Worm (Caenorhabditis elegans) whole organism, early embryonic: Measurements from ENCODE around the gene C30A5.10.

ENCODE experiments used
- B0310.2 ChIP-seq: sonication (generic microtip); optimal IDR thresholded peaks from 2 replicates; lab custom pipeline; 2016; ENCODE audit warnings: mild to moderate bottlenecking, missing genetic modification characterization, missing compliant biosample characterization
- F13C5.2 ChIP-seq: sonication (generic microtip); optimal IDR thresholded peaks from 2 replicates; lab custom pipeline; 2017; ENCODE audit warnings: mild to moderate bottlenecking, missing genetic modification characterization, inconsistent platforms, missing compliant biosample characterization
- aly-1 ChIP-seq: sonication (generic microtip); optimal IDR thresholded peaks from 2 replicates; lab custom pipeline; 2016; ENCODE audit warnings: missing genetic modification characterization, missing compliant biosample characterization
- ama-1 ChIP-seq: fragments of 150-350 bp; optimal IDR thresholded peaks from 2 replicates; lab custom pipeline; 2014
- ceh-13 ChIP-seq: fragments of 200-800 bp; sonication (Bioruptor generic); optimal IDR thresholded peaks from 2 replicates; lab custom pipeline; 2018; ENCODE audit warnings: mild to moderate bottlenecking, missing genetic modification characterization, missing compliant biosample characterization
- ceh-36 ChIP-seq: sonication (generic microtip); optimal IDR thresholded peaks from 2 replicates; lab custom pipeline; 2016; ENCODE audit warnings: missing genetic modification characterization, inconsistent platforms, missing compliant biosample characterization
- ets-7 ChIP-seq: sonication (generic microtip); optimal IDR thresholded peaks from 2 replicates; lab custom pipeline; 2016; ENCODE audit warnings: missing genotype, missing genetic modification characterization, missing compliant biosample characterization
- flt-1 ChIP-seq: fragments of 200-800 bp; sonication (Bioruptor generic); IDR thresholded peaks from 2 replicates; pipeline ENCODE4 v1.3.6; 2022; ENCODE audit warnings: missing genetic modification characterization, missing compliant biosample characterization
- hmbx-1 ChIP-seq: sonication (generic microtip); optimal IDR thresholded peaks from 2 replicates; lab custom pipeline; 2016; ENCODE audit warnings: mild to moderate bottlenecking, missing genetic modification characterization, missing compliant biosample characterization
- hmg-4 ChIP-seq: fragments of 200-800 bp; sonication (Bioruptor generic); optimal IDR thresholded peaks from 2 replicates; lab custom pipeline; 2018; ENCODE audit warnings: mild to moderate bottlenecking, missing genetic modification characterization, missing compliant biosample characterization
- hnd-1 ChIP-seq: sonication (generic microtip); optimal IDR thresholded peaks from 2 replicates; lab custom pipeline; 2016; ENCODE audit warnings: missing genetic modification characterization, missing compliant biosample characterization
- pes-1 ChIP-seq: fragments of 200-800 bp; sonication (Bioruptor generic); IDR thresholded peaks from 2 replicates; pipeline ENCODE4 v1.3.6; 2022; ENCODE audit warnings: missing genetic modification reagents, missing genetic modification characterization, missing compliant biosample characterization
- scrt-1 ChIP-seq: fragments of 200-800 bp; sonication (Bioruptor generic); IDR thresholded peaks from 2 replicates; pipeline ENCODE4 v1.3.6; 2022; ENCODE audit warnings: missing genetic modification characterization, missing compliant biosample characterization
- sea-1 ChIP-seq: fragments of 200-800 bp; sonication (Bioruptor generic); conservative IDR thresholded peaks from 2 replicates; pipeline ENCODE4 v1.3.6; 2022; ENCODE audit warnings: missing genetic modification characterization, missing compliant biosample characterization
- tbx-11 ChIP-seq: fragments of 200-800 bp; sonication (Bioruptor generic); IDR thresholded peaks from 2 replicates; pipeline ENCODE4 v1.3.6; 2022; ENCODE audit warnings: missing genetic modification characterization, missing compliant biosample characterization
- tbx-37 ChIP-seq: fragments of 200-800 bp; sonication (Bioruptor generic); conservative IDR thresholded peaks from 2 replicates; pipeline ENCODE4 v1.3.6; 2022; ENCODE audit warnings: missing genetic modification reagents, missing genetic modification characterization, missing compliant biosample characterization
- tra-4 ChIP-seq: sonication (generic microtip); optimal IDR thresholded peaks from 2 replicates; lab custom pipeline; 2017; ENCODE audit warnings: missing genetic modification characterization, missing compliant biosample characterization

C30A5.10 gene

ce11 chrIII:8216224-8216623, 6.5 kb upstream of the C30A5.10 start, which contains the start of gene unc-86:
Gene unc-86, minus strand, starts transcription at chrIII:8216336.
- TF ChIP-seq tbx-11 (no peak), tra-4 (tag; lab: Kevin White, UChicago) (no peak), hmbx-1 (tag; lab: Kevin White, UChicago) (no peak), ama-1 (lab: Kevin White, UChicago) (no peak), ceh-13 (GFP tag; lab: Kevin White, UChicago) (no peak), ceh-36 (no peak), sea-1 (GFP tag; lab: Robert Waterston, UW) (no peak), ets-7 (tag; lab: Kevin White, UChicago) (no peak), hnd-1 (tag; lab: Kevin White, UChicago) (no peak), pes-1 (no peak), scrt-1 (no peak), flt-1 (GFP tag; lab: Robert Waterston, UW) (no peak)

DNA sequence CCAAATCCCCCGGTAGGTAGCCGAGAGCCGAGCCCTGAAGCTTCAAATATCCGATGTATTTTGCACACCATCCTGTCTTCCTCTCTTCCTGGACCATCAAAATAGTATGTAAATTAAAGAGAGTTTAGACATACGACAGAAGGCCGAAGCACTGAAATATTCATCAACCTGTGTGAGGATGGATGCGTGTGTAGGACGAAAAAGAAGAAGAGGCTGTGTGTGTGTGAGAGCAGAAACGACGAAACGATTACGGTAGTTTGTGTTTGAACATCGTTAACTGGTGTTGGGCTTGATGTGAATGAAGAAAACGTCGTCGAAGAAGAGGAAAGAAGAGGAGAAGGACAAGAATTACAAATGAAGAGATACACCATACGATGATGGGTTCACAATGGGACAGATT, 1.9 kb upstream of the C30A5.10 start:
- no peak for TF ChIP-seq tbx-37 (GFP tag; lab: Robert Waterston, UW)
- TF ChIP-seq tbx-11 = no peak
- no peak for TF ChIP-seq ceh-13 (GFP tag; lab: Kevin White, UChicago)
- no peak for TF ChIP-seq tra-4 (tag; lab: Kevin White, UChicago)
- TF ChIP-seq B0310.2 (tag; lab: Kevin White, UChicago) = no peak
- no peak for TF ChIP-seq sea-1 (GFP tag; lab: Robert Waterston, UW)

DNA sequence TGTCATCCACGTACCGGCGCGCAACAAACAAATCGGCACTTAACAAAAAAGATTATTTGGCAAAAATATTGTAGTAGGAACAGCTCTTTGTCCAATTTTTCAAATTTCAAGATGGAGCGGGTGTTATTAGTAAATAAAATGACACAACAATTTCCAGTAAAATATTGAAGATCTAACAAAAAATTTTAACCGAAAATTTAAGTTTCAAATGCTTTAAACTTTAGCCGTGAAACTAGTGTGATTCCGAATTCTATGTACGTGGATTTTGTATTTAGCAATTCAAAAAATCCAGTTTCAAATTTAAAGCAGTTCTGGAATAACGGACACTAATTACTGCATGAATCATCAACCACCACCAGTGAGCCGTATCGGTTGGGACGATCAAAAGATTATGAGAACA, 6.9 kb downstream of the C30A5.10 start, which contains the start of gene snb-5:
Gene snb-5 (plus strand): TSS at position 301 of the 400 bp plus-strand sequence.
- no peak for TF ChIP-seq hmg-4 (GFP tag; lab: Kevin White, UChicago)
- TF ChIP-seq sea-1 (GFP tag; lab: Robert Waterston, UW) = no peak
- TF ChIP-seq pes-1 = no peak
- no peak for TF ChIP-seq ama-1 (lab: Kevin White, UChicago)
- TF ChIP-seq scrt-1 = no peak
- TF ChIP-seq ets-7 (tag; lab: Kevin White, UChicago) = no peak
- TF ChIP-seq tra-4 (tag; lab: Kevin White, UChicago) = no peak
- TF ChIP-seq hnd-1 (tag; lab: Kevin White, UChicago) = no peak
- no peak for TF ChIP-seq ceh-36
- TF ChIP-seq flt-1 (GFP tag; lab: Robert Waterston, UW) = no peak
- TF ChIP-seq hmbx-1 (tag; lab: Kevin White, UChicago) = no peak
- no peak for TF ChIP-seq tbx-37 (GFP tag; lab: Robert Waterston, UW)
- no peak for TF ChIP-seq tbx-11
- TF ChIP-seq aly-1 (tag; lab: Kevin White, UChicago) = no peak
- no peak for TF ChIP-seq F13C5.2
- no peak for TF ChIP-seq B0310.2 (tag; lab: Kevin White, UChicago)
- TF ChIP-seq ceh-13 (GFP tag; lab: Kevin White, UChicago) = no peak

- TF ChIP-seq F13C5.2 (no peak), hmg-4 (GFP tag; lab: Kevin White, UChicago) (no peak), B0310.2 (tag; lab: Kevin White, UChicago) (no peak), ceh-36 (peak; percentile 0), scrt-1 (no peak), hnd-1 (tag; lab: Kevin White, UChicago) (no peak), ama-1 (lab: Kevin White, UChicago) (no peak)
These were observed 7.9 kb downstream of the C30A5.10 start for ce11 chrIII:8201760-8202159.

- TF ChIP-seq tra-4 (tag; lab: Kevin White, UChicago) (no peak), aly-1 (tag; lab: Kevin White, UChicago) (no peak), scrt-1 (no peak), F13C5.2 (no peak), ama-1 (lab: Kevin White, UChicago) (no peak), hmbx-1 (tag; lab: Kevin White, UChicago) (no peak)
These were observed 8.6 kb downstream of the C30A5.10 start, which contains the start of gene unc-36 for ce11 chrIII:8201117-8201516. Gene unc-36, minus strand, starts transcription at chrIII:8201217.

DNA sequence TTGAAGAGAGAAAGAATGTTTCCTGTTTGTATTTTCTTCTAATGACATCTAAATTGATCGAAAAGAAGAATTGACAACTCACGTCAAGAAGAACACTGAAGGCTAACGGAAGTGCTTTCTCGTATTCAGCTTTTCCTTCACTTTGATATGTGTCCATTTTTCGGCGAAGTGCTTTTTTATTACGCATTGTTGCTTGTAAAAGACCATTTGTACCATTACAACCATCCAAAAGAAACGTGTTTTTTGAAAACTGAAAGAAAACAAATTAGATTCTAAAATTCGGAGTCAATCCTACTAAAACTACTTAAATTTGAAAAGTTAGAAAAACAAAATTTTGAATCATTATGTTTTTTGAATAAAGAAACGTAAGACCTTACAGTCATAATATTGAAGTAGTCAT, 10.6 kb downstream of the C30A5.10 start:
- TF ChIP-seq hnd-1 (tag; lab: Kevin White, UChicago) (no peak), F13C5.2 (no peak), ama-1 (lab: Kevin White, UChicago) (no peak), hmbx-1 (tag; lab: Kevin White, UChicago) (no peak)

DNA sequence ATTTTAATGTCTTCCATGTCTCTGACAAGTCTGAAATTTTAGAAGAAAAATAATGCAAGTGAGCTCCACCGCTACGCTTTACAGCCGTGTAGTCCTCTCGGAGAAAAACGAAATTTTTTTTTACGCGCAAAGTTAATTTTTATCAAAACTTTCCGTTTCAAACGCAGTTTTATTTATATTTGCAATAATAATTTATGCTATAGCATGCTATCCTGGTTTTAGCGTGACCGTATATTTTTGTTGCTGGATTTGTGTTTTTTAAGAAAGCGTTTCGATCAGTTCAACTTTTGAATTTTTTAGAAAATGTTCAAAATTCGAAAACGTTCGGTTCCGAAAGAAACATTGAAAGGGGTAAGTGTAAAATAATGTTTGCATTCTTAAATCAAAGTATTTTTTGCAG, 18.0 kb downstream of the C30A5.10 start, which contains the start of gene C50C3.1:
Gene C50C3.1 (plus strand): TSS at position 301 of the 400 bp plus-strand sequence.
- TF ChIP-seq sea-1 (GFP tag; lab: Robert Waterston, UW) = no peak

ce11 chrIII:8190505-8190904, 19.2 kb downstream of the C30A5.10 start, which contains the start of gene C50C3.19:
Gene C50C3.19, plus strand, starts transcription at chrIII:8190805.
- no peak for TF ChIP-seq flt-1 (GFP tag; lab: Robert Waterston, UW)
- no peak for TF ChIP-seq tra-4 (tag; lab: Kevin White, UChicago)
- no peak for TF ChIP-seq F13C5.2
- no peak for TF ChIP-seq B0310.2 (tag; lab: Kevin White, UChicago)
- no peak for TF ChIP-seq ceh-13 (GFP tag; lab: Kevin White, UChicago)
- no peak for TF ChIP-seq ets-7 (tag; lab: Kevin White, UChicago)

ce11 chrIII:8185130-8185529, 24.5 kb downstream of the C30A5.10 start:
- TF ChIP-seq hmg-4 (GFP tag; lab: Kevin White, UChicago) (no peak), ceh-13 (GFP tag; lab: Kevin White, UChicago) (no peak), pes-1 (no peak), flt-1 (GFP tag; lab: Robert Waterston, UW) (no peak), F13C5.2 (no peak), ama-1 (lab: Kevin White, UChicago) (no peak)
